Fruit fly (Drosophila melanogaster) Kc167 (cell line): ENCODE data around the gene Meics.

Source experiments
- Myc ChIP-seq: fragments of >200 bp; optimal IDR thresholded peaks from 2 replicates; lab custom pipeline; 2017; ENCODE audit warnings: missing external identifiers
- h ChIP-seq: fragments of >200 bp; optimal IDR thresholded peaks from 3 replicates; lab custom pipeline; 2018; ENCODE audit warnings: missing external identifiers

dm6 chr3L:13999204-13999603 is 34.7 kb upstream of the Meics start, which contains the start of gene CG17359:
- TF ChIP-seq Myc (no peak), h (lab: Kevin White, UChicago) (no peak)
